Worm (Caenorhabditis elegans) whole organism, L4 larva: Measurements from ENCODE around the gene srh-215.

Source experiments
- F44E2.7 ChIP-seq: fragments of 200-800 bp; sonication (Bioruptor generic); IDR thresholded peaks from 2 replicates; pipeline ENCODE4 v2.1.2; 2022; ENCODE audit warnings: missing genetic modification characterization, missing compliant biosample characterization
- R02D3.7 ChIP-seq: fragments of 150-350 bp; sonication (generic microtip); optimal IDR thresholded peaks from 3 replicates; lab custom pipeline; 2014; ENCODE audit warnings: missing biosample characterization, missing genetic modification characterization
- ZK337.2 ChIP-seq: fragments of 200-800 bp; sonication (Bioruptor generic); IDR thresholded peaks from 2 replicates; pipeline ENCODE4 v1.3.6; 2022; ENCODE audit warnings: missing genetic modification reagents, missing genetic modification characterization, missing compliant biosample characterization
- aha-1 ChIP-seq: fragments of 150-350 bp; peaks from one replicate; lab custom pipeline; 2014; ENCODE audit warnings: missing biosample characterization, missing genetic modification characterization
- ces-1 ChIP-seq: fragments of 150-350 bp; sonication (generic microtip); optimal IDR thresholded peaks from 4 replicates; lab custom pipeline; 2014; ENCODE audit warnings: missing biosample characterization, missing genetic modification reagents, missing genetic modification characterization
- daf-12 ChIP-seq: fragments of 150-350 bp; optimal IDR thresholded peaks from 2 replicates; lab custom pipeline; 2014; ENCODE audit warnings: missing biosample characterization, missing genetic modification reagents, missing genetic modification characterization
- daf-16 ChIP-seq, 3 experiments: sonication (generic microtip); optimal IDR thresholded peaks; 2 replicates each; lab custom pipeline; 2016 to 2017; ENCODE audit warnings: missing genetic modification characterization in 3 of 3, missing genetic modification reagents in 3 of 3, mild to moderate bottlenecking in 2 of 3, missing compliant biosample characterization in 2 of 3, missing biosample characterization in 1 of 3, moderate library complexity in 1 of 3
- daf-19 ChIP-seq: fragments of 200-800 bp; sonication (Bioruptor generic); conservative IDR thresholded peaks from 2 replicates; pipeline ENCODE4 v1.3.6; 2022; ENCODE audit warnings: missing genetic modification characterization, missing compliant biosample characterization
- dmd-6 ChIP-seq: fragments of 200-800 bp; sonication (Bioruptor generic); IDR thresholded peaks from 2 replicates; pipeline ENCODE4 v1.3.6; 2022; ENCODE audit warnings: missing genetic modification reagents, missing genetic modification characterization, missing compliant biosample characterization
- dmd-8 ChIP-seq: fragments of 200-800 bp; sonication (Bioruptor generic); IDR thresholded peaks from 2 replicates; pipeline ENCODE4 v1.3.6; 2022; ENCODE audit warnings: missing genetic modification characterization, missing compliant biosample characterization
- dve-1 ChIP-seq: sonication (generic microtip); optimal IDR thresholded peaks from 2 replicates; lab custom pipeline; 2017; ENCODE audit warnings: antibody characterized with exemption, mild to moderate bottlenecking, missing genetic modification characterization, missing compliant biosample characterization; ENCODE audit not compliant: insufficient read depth
- egl-27 ChIP-seq: sonication (generic microtip); optimal IDR thresholded peaks from 3 replicates; lab custom pipeline; 2017; ENCODE audit warnings: missing biosample characterization, missing genetic modification reagents, missing genetic modification characterization
- hif-1 ChIP-seq, 2 experiments: sonication (generic microtip); optimal IDR thresholded peaks; 2 replicates each; lab custom pipeline; 2016 to 2017; ENCODE audit warnings: missing compliant biosample characterization in 2 of 2, missing genetic modification characterization in 2 of 2, missing genetic modification reagents in 2 of 2, missing genotype in 2 of 2, mild to moderate bottlenecking in 1 of 2
- hlh-30 ChIP-seq: sonication (generic microtip); optimal IDR thresholded peaks from 2 replicates; lab custom pipeline; 2017; ENCODE audit warnings: antibody characterized with exemption, mild to moderate bottlenecking, missing genetic modification characterization, missing compliant biosample characterization; ENCODE audit not compliant: insufficient read depth
- hmg-1.1 ChIP-seq: fragments of 200-800 bp; sonication (Bioruptor generic); IDR thresholded peaks from 2 replicates; pipeline ENCODE4 v1.3.6; 2022; ENCODE audit warnings: missing genetic modification reagents, missing genetic modification characterization, missing compliant biosample characterization
- jun-1 ChIP-seq: fragments of 150-350 bp; optimal IDR thresholded peaks from 2 replicates; lab custom pipeline; 2014; ENCODE audit warnings: missing biosample characterization, missing genetic modification reagents, missing genetic modification characterization
- lin-13 ChIP-seq: fragments of 150-350 bp; optimal IDR thresholded peaks from 2 replicates; lab custom pipeline; 2014; ENCODE audit warnings: missing biosample characterization, missing genetic modification reagents, missing genetic modification characterization
- lin-15B ChIP-seq: fragments of 150-350 bp; sonication (generic microtip); optimal IDR thresholded peaks from 3 replicates; lab custom pipeline; 2014; ENCODE audit warnings: missing biosample characterization, missing genetic modification characterization
- lin-38 ChIP-seq: fragments of 200-800 bp; sonication (Bioruptor generic); IDR thresholded peaks from 2 replicates; pipeline ENCODE4 v1.3.6; 2022; ENCODE audit warnings: missing genetic modification reagents, missing genetic modification characterization, missing compliant biosample characterization
- lin-39 ChIP-seq: fragments of 150-350 bp; optimal IDR thresholded peaks from 2 replicates; lab custom pipeline; 2014; ENCODE audit warnings: missing biosample characterization, missing genetic modification reagents, missing genetic modification characterization
- lir-3 ChIP-seq: sonication (generic microtip); optimal IDR thresholded peaks from 2 replicates; lab custom pipeline; 2016; ENCODE audit warnings: mild to moderate bottlenecking, missing genetic modification characterization, missing compliant biosample characterization
- madf-5 ChIP-seq, 2 experiments: fragments of 200-800 bp; sonication (Bioruptor generic); IDR thresholded peaks; 2 replicates each; pipeline ENCODE4 v1.3.6; 2022; ENCODE audit warnings: missing compliant biosample characterization in 2 of 2, missing genetic modification characterization in 2 of 2
- madf-9 ChIP-seq: fragments of 200-800 bp; sonication (Bioruptor generic); conservative IDR thresholded peaks from 2 replicates; pipeline ENCODE4 v1.3.6; 2022; ENCODE audit warnings: missing genetic modification reagents, missing genetic modification characterization, missing compliant biosample characterization
- mdt-29 ChIP-seq: fragments of 200-800 bp; sonication (Bioruptor generic); IDR thresholded peaks from 2 replicates; pipeline ENCODE4 v1.3.6; 2022; ENCODE audit warnings: missing genetic modification reagents, missing genetic modification characterization, missing compliant biosample characterization
- mes-2 ChIP-seq: sonication (generic microtip); optimal IDR thresholded peaks from 2 replicates; lab custom pipeline; 2016; ENCODE audit warnings: missing genotype, mild to moderate bottlenecking, missing genetic modification characterization, missing compliant biosample characterization; ENCODE audit not compliant: poor library complexity, severe bottlenecking
- nhr-11 ChIP-seq: fragments of 150-350 bp; optimal IDR thresholded peaks from 2 replicates; lab custom pipeline; 2014; ENCODE audit warnings: missing biosample characterization, missing genetic modification characterization
- nhr-111 ChIP-seq: fragments of 200-800 bp; sonication (Bioruptor generic); optimal IDR thresholded peaks from 2 replicates; lab custom pipeline; 2018; ENCODE audit warnings: mild to moderate bottlenecking, missing genetic modification characterization, missing compliant biosample characterization
- nhr-41 ChIP-seq: fragments of 200-800 bp; sonication (Bioruptor generic); IDR thresholded peaks from 2 replicates; pipeline ENCODE4 v1.3.6; 2022; ENCODE audit warnings: missing genetic modification reagents, missing genetic modification characterization, missing compliant biosample characterization
- nhr-42 ChIP-seq: fragments of 200-800 bp; sonication (Bioruptor generic); IDR thresholded peaks from 2 replicates; pipeline ENCODE4 v1.3.6; 2022; ENCODE audit warnings: missing genetic modification characterization, missing compliant biosample characterization
- nhr-48 ChIP-seq: sonication (generic microtip); optimal IDR thresholded peaks from 2 replicates; lab custom pipeline; 2016; ENCODE audit warnings: mild to moderate bottlenecking, missing genetic modification characterization, missing compliant biosample characterization
- nhr-6 ChIP-seq: fragments of 150-350 bp; optimal IDR thresholded peaks from 2 replicates; lab custom pipeline; 2014; ENCODE audit warnings: missing biosample characterization, missing genetic modification characterization
- php-3 ChIP-seq: fragments of 200-800 bp; sonication (Bioruptor generic); IDR thresholded peaks from 2 replicates; pipeline ENCODE4 v1.3.6; 2022; ENCODE audit warnings: missing genetic modification reagents, missing genetic modification characterization, missing compliant biosample characterization
- pqm-1 ChIP-seq: sonication (generic microtip); optimal IDR thresholded peaks from 2 replicates; lab custom pipeline; 2017; ENCODE audit warnings: missing biosample characterization, missing genetic modification characterization
- snpc-1.2 ChIP-seq: fragments of 200-800 bp; sonication (Bioruptor generic); IDR thresholded peaks from 2 replicates; pipeline ENCODE4 v1.3.6; 2022; ENCODE audit warnings: missing genetic modification reagents, missing genetic modification characterization, missing compliant biosample characterization
- tag-97 ChIP-seq: fragments of 200-800 bp; sonication (Bioruptor generic); IDR thresholded peaks from 2 replicates; pipeline ENCODE4 v1.3.6; 2022; ENCODE audit warnings: missing genetic modification characterization, missing compliant biosample characterization
- unc-130 ChIP-seq: sonication (generic microtip); optimal IDR thresholded peaks from 2 replicates; lab custom pipeline; 2016; ENCODE audit warnings: missing genetic modification reagents, missing genetic modification characterization, missing compliant biosample characterization
- unc-62 ChIP-seq, 3 experiments: fragments of 150-350 bp in 1 of 3; sonication (generic microtip); optimal IDR thresholded peaks in 2 of 3; peaks in 1 of 3; 1 replicate in 1 of 3; 2 replicates in 2 of 3; lab custom pipeline; 2014 to 2017; ENCODE audit warnings: missing biosample characterization in 3 of 3, missing genetic modification characterization in 3 of 3, missing genetic modification reagents in 3 of 3, missing genotype in 1 of 3
- zip-11 ChIP-seq: fragments of 200-800 bp; sonication (Bioruptor generic); IDR thresholded peaks from 2 replicates; pipeline ENCODE4 v1.3.6; 2022; ENCODE audit warnings: missing genetic modification characterization, missing compliant biosample characterization
- ztf-11 ChIP-seq: fragments of 150-350 bp; optimal IDR thresholded peaks from 2 replicates; lab custom pipeline; 2014; ENCODE audit warnings: missing biosample characterization, missing genetic modification characterization
- ztf-7 ChIP-seq: fragments of 150-350 bp; optimal IDR thresholded peaks from 2 replicates; lab custom pipeline; 2014; ENCODE audit warnings: missing biosample characterization, missing genetic modification characterization

The srh-215 gene

ce11 chrV:16811841-16812240 lies 20.0 kb downstream of the srh-215 start:
- TF ChIP-seq daf-12 (no peak), F44E2.7 (GFP tag; lab: Robert Waterston, UW) (no peak), egl-27 (tag; lab: Kevin White, UChicago) (no peak), snpc-1.2 (GFP tag; lab: Robert Waterston, UW) (no peak), daf-19 (no peak), nhr-48 (tag; lab: Kevin White, UChicago) (no peak), hif-1 (tag; optimal IDR thresholded peaks at IDR 0.05; lab: Kevin White, UChicago) (no peak), madf-5 (GFP tag; IDR thresholded peaks at IDR 0.05; lab: Robert Waterston, UW) (no peak), R02D3.7 (tag; lab: Kevin White, UChicago) (no peak), zip-11 (GFP tag; lab: Robert Waterston, UW) (no peak), dmd-6 (GFP tag; lab: Robert Waterston, UW) (no peak), lin-39 (tag; lab: Kevin White, UChicago) (no peak)

ce11 chrV:16808168-16808567 lies 23.7 kb downstream of the srh-215 start:
- TF ChIP-seq unc-62 (GFP tag; optimal IDR thresholded peaks at IDR 0.05 in 1 of 2; lab: Kevin White, UChicago) (peak in 1 of 2 experiments; percentile 48), unc-62 (tag; optimal IDR thresholded peaks at IDR 0.05; lab: Kevin White, UChicago) (no peak), tag-97 (GFP tag; lab: Robert Waterston, UW) (no peak)

- TF ChIP-seq aha-1 (tag; lab: Kevin White, UChicago): peak; percentile 68
- TF ChIP-seq pqm-1 (tag; lab: Kevin White, UChicago): no peak
Observed at ce11 chrV:16804795-16805194, 27.0 kb downstream of the srh-215 start.

- TF ChIP-seq egl-27 (tag; lab: Kevin White, UChicago): no peak
- TF ChIP-seq mes-2: no peak
- no peak for TF ChIP-seq nhr-111 (GFP tag; lab: Kevin White, UChicago)
- no peak for TF ChIP-seq lin-15B (tag; lab: Kevin White, UChicago)
- TF ChIP-seq unc-130 (GFP tag; lab: Kevin White, UChicago): no peak
- no peak for TF ChIP-seq nhr-42 (GFP tag; lab: Robert Waterston, UW)
Observed at ce11 chrV:16802572-16802971, 29.2 kb downstream of the srh-215 start, which contains the start of gene cand-1. Gene cand-1 (plus strand): TSS chrV:16802872.

ce11 chrV:16800484-16800883 lies 31.3 kb downstream of the srh-215 start:
- TF ChIP-seq mes-2 (peak; percentile 3), dve-1 (tag; lab: Kevin White, UChicago) (no peak), lir-3 (tag; lab: Kevin White, UChicago) (no peak), jun-1 (no peak), unc-130 (GFP tag; lab: Kevin White, UChicago) (no peak), hmg-1.1 (GFP tag; lab: Robert Waterston, UW) (no peak), aha-1 (tag; lab: Kevin White, UChicago) (peak; percentile 48), php-3 (GFP tag; lab: Robert Waterston, UW) (no peak), lin-13 (GFP tag; lab: Kevin White, UChicago) (no peak), dmd-8 (GFP tag; lab: Robert Waterston, UW) (no peak), nhr-6 (tag; lab: Kevin White, UChicago) (no peak), ces-1 (GFP tag; lab: Kevin White, UChicago) (no peak), daf-16 (GFP tag; optimal IDR thresholded peaks at IDR 0.05; lab: Kevin White, UChicago) (no peak), daf-16 (tag; optimal IDR thresholded peaks at IDR 0.05; lab: Kevin White, UChicago) (no peak), ZK337.2 (GFP tag; lab: Robert Waterston, UW) (no peak), mdt-29 (GFP tag; lab: Robert Waterston, UW) (no peak), ztf-7 (tag; lab: Kevin White, UChicago) (no peak), nhr-11 (tag; lab: Kevin White, UChicago) (no peak), nhr-41 (GFP tag; lab: Robert Waterston, UW) (no peak), lin-38 (peak; percentile 16; the same call in 1 of the 2 replicates), madf-9 (no peak), ztf-11 (tag; lab: Kevin White, UChicago) (no peak), nhr-42 (GFP tag; lab: Robert Waterston, UW) (no peak), hlh-30 (tag; lab: Kevin White, UChicago) (no peak)
